Worm (Caenorhabditis elegans): ENCODE data around the gene R02E4.1.

R02E4.1 gene

ce11 chrX:4094979-4095378 is 9.4 kb downstream of the R02E4.1 start:
- TF ChIP-seq nhr-28 (tag; optimal IDR thresholded peaks at IDR 0.05), result no peak
- TF ChIP-seq tbx-8 (GFP tag; optimal IDR thresholded peaks at IDR 0.05), result no peak
- no peak for TF ChIP-seq bed-3 (GFP tag; optimal IDR thresholded peaks at IDR 0.05)
- no peak for TF ChIP-seq unc-39 (tag; optimal IDR thresholded peaks at IDR 0.05)
- TF ChIP-seq sem-2 (GFP tag; optimal IDR thresholded peaks at IDR 0.05), result no peak

ce11 chrX:4088943-4089342 is 15.4 kb downstream of the R02E4.1 start:
- no peak for TF ChIP-seq tbx-8 (GFP tag; optimal IDR thresholded peaks at IDR 0.05)
- peak; percentile 83 for TF ChIP-seq ces-1 (GFP tag; optimal IDR thresholded peaks at IDR 0.05)
- TF ChIP-seq blmp-1 (tag; optimal IDR thresholded peaks at IDR 0.05), result no peak

ce11 chrX:4085489-4085888 is 18.8 kb downstream of the R02E4.1 start:
- TF ChIP-seq unc-62 (GFP tag; optimal IDR thresholded peaks at IDR 0.05), result no peak
- TF ChIP-seq pha-4 (tag; optimal IDR thresholded peaks at IDR 0.05), result no peak
- no peak for TF ChIP-seq lin-32 (GFP tag; optimal IDR thresholded peaks at IDR 0.05)
- TF ChIP-seq ceh-43 (GFP tag; optimal IDR thresholded peaks at IDR 0.05), result no peak
- TF ChIP-seq tbx-8 (GFP tag; optimal IDR thresholded peaks at IDR 0.05), result no peak

ce11 chrX:4079264-4079663 is 25.1 kb downstream of the R02E4.1 start, which contains the start of gene T06F4.1:
Gene T06F4.1, minus strand, starts transcription at chrX:4079364.
- TF ChIP-seq elt-3 (tag; optimal IDR thresholded peaks at IDR 0.05), result no peak
- no peak for TF ChIP-seq pha-4 (tag; optimal IDR thresholded peaks at IDR 0.05)
- TF ChIP-seq lsy-2 (tag; optimal IDR thresholded peaks at IDR 0.05), result no peak
- TF ChIP-seq ztf-11 (tag; optimal IDR thresholded peaks at IDR 0.05), result no peak
- no peak for TF ChIP-seq nhr-237 (tag; optimal IDR thresholded peaks at IDR 0.05)
- TF ChIP-seq unc-62 (GFP tag; optimal IDR thresholded peaks at IDR 0.05), result no peak
- TF ChIP-seq mls-2 (tag; optimal IDR thresholded peaks at IDR 0.05), result no peak
- no peak for TF ChIP-seq drap-1 (GFP tag; optimal IDR thresholded peaks at IDR 0.05)
- TF ChIP-seq nhr-76 (tag; optimal IDR thresholded peaks at IDR 0.05), result no peak
- TF ChIP-seq ceh-39 (tag; optimal IDR thresholded peaks at IDR 0.05), result no peak
- TF ChIP-seq sem-2 (GFP tag; optimal IDR thresholded peaks at IDR 0.05), result no peak
- TF ChIP-seq ceh-83 (GFP tag; optimal IDR thresholded peaks at IDR 0.05), result no peak
- no peak for TF ChIP-seq M03D4.4 (tag; optimal IDR thresholded peaks at IDR 0.05)
- no peak for TF ChIP-seq ces-1 (GFP tag; optimal IDR thresholded peaks at IDR 0.05)
- TF ChIP-seq blmp-1 (tag; optimal IDR thresholded peaks at IDR 0.05), result no peak
- no peak for TF ChIP-seq flh-1 (GFP tag; optimal IDR thresholded peaks at IDR 0.05)
- no peak for TF ChIP-seq tbx-8 (GFP tag; optimal IDR thresholded peaks at IDR 0.05)

ce11 chrX:4075934-4076333 is 28.4 kb downstream of the R02E4.1 start:
- no peak for TF ChIP-seq pha-4 (tag; optimal IDR thresholded peaks at IDR 0.05)
- TF ChIP-seq hlh-1 (tag; optimal IDR thresholded peaks at IDR 0.05), result peak; percentile 58
- TF ChIP-seq unc-62 (GFP tag; optimal IDR thresholded peaks at IDR 0.05), result peak; percentile 52

DNA sequence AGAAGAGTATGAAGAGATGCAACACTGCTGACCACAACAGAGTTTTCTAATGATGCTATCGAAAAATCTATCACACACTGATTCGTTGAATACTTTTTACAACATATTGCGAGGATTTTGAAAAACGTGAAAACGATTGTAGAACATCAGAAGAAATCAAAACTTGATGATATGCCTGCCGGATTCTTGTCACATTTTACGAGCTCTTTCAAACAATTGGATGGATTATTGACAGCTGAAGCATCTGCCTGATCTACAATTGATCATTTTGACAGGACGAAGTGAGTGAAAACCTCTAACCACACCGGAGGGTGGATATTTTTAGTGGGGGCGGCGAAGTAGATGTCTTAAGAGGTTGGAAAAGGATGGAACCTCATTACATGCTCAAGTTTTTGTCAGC is 31.8 kb downstream of the R02E4.1 start:
- TF ChIP-seq unc-62 (GFP tag; optimal IDR thresholded peaks at IDR 0.05) (peak; percentile 92), sptf-1 (tag; optimal IDR thresholded peaks at IDR 0.05) (no peak), nhr-28 (tag; optimal IDR thresholded peaks at IDR 0.05) (no peak), lin-13 (tag; optimal IDR thresholded peaks at IDR 0.05) (no peak), ztf-11 (tag; optimal IDR thresholded peaks at IDR 0.05) (no peak)

- TF ChIP-seq unc-62 (GFP tag; optimal IDR thresholded peaks at IDR 0.05) (peak; percentile 90), hlh-1 (tag; optimal IDR thresholded peaks at IDR 0.05) (peak; percentile 54), nhr-28 (tag; optimal IDR thresholded peaks at IDR 0.05) (no peak), elt-3 (tag; optimal IDR thresholded peaks at IDR 0.05) (no peak), tbx-8 (GFP tag; optimal IDR thresholded peaks at IDR 0.05) (no peak), unc-120 (tag; optimal IDR thresholded peaks at IDR 0.05; ENCODE audit: poor library complexity, severe bottlenecking) (peak; percentile 17)
These were observed 36.2 kb downstream of the R02E4.1 start for ce11 chrX:4068180-4068579.

ce11 chrX:4061968-4062367 is 42.4 kb downstream of the R02E4.1 start:
- TF ChIP-seq elt-1 (tag; optimal IDR thresholded peaks at IDR 0.05; ENCODE audit: borderline replicate concordance, insufficient read depth) (no peak), blmp-1 (tag; optimal IDR thresholded peaks at IDR 0.05) (no peak), zip-8 (tag; optimal IDR thresholded peaks at IDR 0.05) (no peak), sptf-1 (tag; optimal IDR thresholded peaks at IDR 0.05) (no peak)
